Worm (Caenorhabditis elegans) whole organism, L2 larva: Measurements from ENCODE around the gene acr-25.

Source experiments
- C34F6.9 ChIP-seq: fragments of 150-350 bp; optimal IDR thresholded peaks from 2 replicates; lab custom pipeline; 2014; ENCODE audit warnings: missing biosample characterization, missing genetic modification characterization
- F13H6.1 ChIP-seq: sonication (generic microtip); optimal IDR thresholded peaks from 2 replicates; lab custom pipeline; 2016; ENCODE audit warnings: missing genetic modification characterization, missing compliant biosample characterization
- R02D3.7 ChIP-seq: fragments of 150-350 bp; optimal IDR thresholded peaks from 2 replicates; lab custom pipeline; 2014; ENCODE audit warnings: missing biosample characterization, missing genetic modification characterization
- ZK546.5 ChIP-seq: sonication (generic microtip); optimal IDR thresholded peaks from 2 replicates; lab custom pipeline; 2017; ENCODE audit warnings: missing biosample characterization, missing genetic modification characterization
- alr-1 ChIP-seq: fragments of 150-350 bp; optimal IDR thresholded peaks from 2 replicates; lab custom pipeline; 2014; ENCODE audit warnings: missing biosample characterization, missing genetic modification characterization
- aly-2 ChIP-seq: fragments of 150-350 bp; optimal IDR thresholded peaks from 2 replicates; lab custom pipeline; 2014; ENCODE audit warnings: missing biosample characterization, missing genetic modification characterization
- ceh-16 ChIP-seq: fragments of 150-350 bp; optimal IDR thresholded peaks from 2 replicates; lab custom pipeline; 2014; ENCODE audit warnings: missing biosample characterization, missing genetic modification characterization
- ceh-82 ChIP-seq: fragments of 150-350 bp; optimal IDR thresholded peaks from 2 replicates; lab custom pipeline; 2014; ENCODE audit warnings: missing biosample characterization, missing genetic modification characterization
- crh-2 ChIP-seq: sonication (generic microtip); optimal IDR thresholded peaks from 2 replicates; lab custom pipeline; 2017; ENCODE audit warnings: missing biosample characterization, missing genetic modification characterization
- dmd-4 ChIP-seq: sonication (generic microtip); optimal IDR thresholded peaks from 2 replicates; lab custom pipeline; 2017; ENCODE audit warnings: missing biosample characterization, missing genetic modification characterization
- egl-27 ChIP-seq: sonication (generic microtip); optimal IDR thresholded peaks from 3 replicates; lab custom pipeline; 2017; ENCODE audit warnings: missing biosample characterization, missing genetic modification reagents, missing genetic modification characterization
- elt-1 ChIP-seq: fragments of 150-350 bp; optimal IDR thresholded peaks from 2 replicates; lab custom pipeline; 2014; ENCODE audit warnings: missing biosample characterization, missing genetic modification characterization
- elt-3 ChIP-seq: sonication (generic microtip); optimal IDR thresholded peaks from 2 replicates; lab custom pipeline; 2017; ENCODE audit warnings: missing biosample characterization, missing genetic modification characterization
- fos-1 ChIP-seq: fragments of 150-350 bp; optimal IDR thresholded peaks from 2 replicates; lab custom pipeline; 2014; ENCODE audit warnings: missing biosample characterization, missing genetic modification characterization
- gmeb-1 ChIP-seq: fragments of 150-350 bp; optimal IDR thresholded peaks from 2 replicates; lab custom pipeline; 2014; ENCODE audit warnings: missing biosample characterization, missing genetic modification characterization
- lin-11 ChIP-seq: fragments of 150-350 bp; sonication (generic microtip); optimal IDR thresholded peaks from 2 replicates; lab custom pipeline; 2014; ENCODE audit warnings: missing biosample characterization, missing genetic modification characterization, inconsistent platforms, mixed read lengths
- lin-13 ChIP-seq: fragments of 150-350 bp; optimal IDR thresholded peaks from 2 replicates; lab custom pipeline; 2014; ENCODE audit warnings: missing biosample characterization, missing genetic modification reagents, missing genetic modification characterization
- lin-39 ChIP-seq: fragments of 150-350 bp; optimal IDR thresholded peaks from 2 replicates; lab custom pipeline; 2014; ENCODE audit warnings: missing biosample characterization, missing genetic modification reagents, missing genetic modification characterization
- lsy-2 ChIP-seq, 2 experiments: fragments of 150-350 bp in 1 of 2; sonication (generic microtip) in 1 of 2; optimal IDR thresholded peaks; 2 replicates each; lab custom pipeline; 2014 to 2017; ENCODE audit warnings: missing biosample characterization in 2 of 2, missing genetic modification characterization in 2 of 2
- mab-5 ChIP-seq: fragments of 150-350 bp; optimal IDR thresholded peaks from 2 replicates; lab custom pipeline; 2014; ENCODE audit warnings: missing biosample characterization, missing genetic modification characterization
- mbf-1 ChIP-seq: sonication (generic microtip); optimal IDR thresholded peaks from 2 replicates; lab custom pipeline; 2017; ENCODE audit warnings: missing biosample characterization, missing genetic modification characterization
- mdl-1 ChIP-seq, 2 experiments: fragments of 150-350 bp in 1 of 2; sonication (generic microtip) in 1 of 2; optimal IDR thresholded peaks; 2 replicates each; lab custom pipeline; 2017; ENCODE audit warnings: missing biosample characterization in 2 of 2, missing genetic modification characterization in 2 of 2
- nhr-10 ChIP-seq: sonication (generic microtip); optimal IDR thresholded peaks from 2 replicates; lab custom pipeline; 2017; ENCODE audit warnings: missing biosample characterization, missing genetic modification characterization
- nhr-11 ChIP-seq: fragments of 150-350 bp; optimal IDR thresholded peaks from 2 replicates; lab custom pipeline; 2014; ENCODE audit warnings: missing biosample characterization, missing genetic modification characterization
- nhr-12 ChIP-seq: fragments of 150-350 bp; optimal IDR thresholded peaks from 2 replicates; lab custom pipeline; 2014; ENCODE audit warnings: missing biosample characterization, missing genetic modification characterization
- nhr-129 ChIP-seq: fragments of 150-350 bp; optimal IDR thresholded peaks from 2 replicates; lab custom pipeline; 2014; ENCODE audit warnings: missing biosample characterization, missing genetic modification characterization
- nhr-21 ChIP-seq: fragments of 150-350 bp; optimal IDR thresholded peaks from 2 replicates; lab custom pipeline; 2014; ENCODE audit warnings: missing biosample characterization, missing genetic modification characterization
- nhr-23 ChIP-seq: fragments of 150-350 bp; optimal IDR thresholded peaks from 2 replicates; lab custom pipeline; 2014; ENCODE audit warnings: missing biosample characterization, missing genetic modification reagents, missing genetic modification characterization
- nhr-237 ChIP-seq: fragments of 150-350 bp; optimal IDR thresholded peaks from 2 replicates; lab custom pipeline; 2014; ENCODE audit warnings: missing biosample characterization, missing genetic modification characterization
- nhr-25 ChIP-seq: fragments of 150-350 bp; sonication (generic microtip); optimal IDR thresholded peaks from 3 replicates; lab custom pipeline; 2014; ENCODE audit warnings: missing biosample characterization, missing genetic modification characterization
- peb-1 ChIP-seq: fragments of 150-350 bp; optimal IDR thresholded peaks from 2 replicates; lab custom pipeline; 2014; ENCODE audit warnings: missing biosample characterization, missing genetic modification characterization
- sem-4 ChIP-seq: fragments of 150-350 bp; optimal IDR thresholded peaks from 2 replicates; lab custom pipeline; 2014; ENCODE audit warnings: missing biosample characterization, missing genetic modification reagents, missing genetic modification characterization
- skn-1 ChIP-seq: sonication (generic microtip); optimal IDR thresholded peaks from 2 replicates; lab custom pipeline; 2017; ENCODE audit warnings: missing biosample characterization, missing genetic modification characterization
- sma-3 ChIP-seq: sonication (generic microtip); optimal IDR thresholded peaks from 2 replicates; lab custom pipeline; 2016; ENCODE audit warnings: missing genetic modification reagents, missing genetic modification characterization, missing compliant biosample characterization
- sma-9 ChIP-seq, 2 experiments: fragments of 150-350 bp in 1 of 2; sonication (generic microtip) in 1 of 2; optimal IDR thresholded peaks; 2 replicates each; lab custom pipeline; 2014 to 2016; ENCODE audit warnings: missing genetic modification characterization in 2 of 2, mild to moderate bottlenecking in 1 of 2, missing biosample characterization in 1 of 2, missing compliant biosample characterization in 1 of 2, missing genetic modification reagents in 1 of 2, moderate library complexity in 1 of 2
- snpc-4 ChIP-seq: fragments of 150-350 bp; optimal IDR thresholded peaks from 2 replicates; lab custom pipeline; 2014; ENCODE audit warnings: missing biosample characterization, missing genetic modification characterization
- unc-39 ChIP-seq: fragments of 150-350 bp; optimal IDR thresholded peaks from 2 replicates; lab custom pipeline; 2014; ENCODE audit warnings: missing biosample characterization, missing genetic modification characterization
- unc-55 ChIP-seq: fragments of 150-350 bp; sonication (generic microtip); optimal IDR thresholded peaks from 3 replicates; lab custom pipeline; 2014; ENCODE audit warnings: missing biosample characterization, missing genetic modification reagents, missing genetic modification characterization
- zag-1 ChIP-seq: fragments of 150-350 bp; optimal IDR thresholded peaks from 2 replicates; lab custom pipeline; 2014; ENCODE audit warnings: missing biosample characterization, missing genetic modification characterization
- ztf-11 ChIP-seq: sonication (generic microtip); optimal IDR thresholded peaks from 2 replicates; lab custom pipeline; 2017; ENCODE audit warnings: missing biosample characterization, missing genetic modification characterization
- ztf-4 ChIP-seq: fragments of 150-350 bp; optimal IDR thresholded peaks from 2 replicates; lab custom pipeline; 2014; ENCODE audit warnings: missing biosample characterization, missing genetic modification characterization

The acr-25 gene

ce11 chrIV:6473140-6473539 lies 9.0 kb downstream of the acr-25 start, which contains the start of gene Y73B6BL.27:
Y73B6BL.27 (minus strand) TSS chrIV:6473240.
- no peak for TF ChIP-seq zag-1 (tag; lab: Kevin White, UChicago)
- no peak for TF ChIP-seq nhr-237 (tag; lab: Kevin White, UChicago)
- no peak for TF ChIP-seq gmeb-1 (tag; lab: Kevin White, UChicago)
- TF ChIP-seq aly-2 (tag; lab: Kevin White, UChicago), result no peak
- TF ChIP-seq alr-1 (tag; lab: Kevin White, UChicago), result no peak
- TF ChIP-seq lin-11 (tag; lab: Kevin White, UChicago), result no peak
- TF ChIP-seq peb-1 (tag; lab: Kevin White, UChicago), result no peak
- TF ChIP-seq egl-27 (tag; lab: Kevin White, UChicago), result no peak
- TF ChIP-seq mdl-1 (tag; optimal IDR thresholded peaks at IDR 0.05; lab: Kevin White, UChicago), result no peak
- no peak for TF ChIP-seq R02D3.7
- TF ChIP-seq dmd-4, result no peak
- no peak for TF ChIP-seq elt-3 (tag; lab: Kevin White, UChicago)
- no peak for TF ChIP-seq ztf-11 (tag; lab: Kevin White, UChicago)
- TF ChIP-seq crh-2 (tag; lab: Kevin White, UChicago), result no peak
- TF ChIP-seq ZK546.5 (tag; lab: Kevin White, UChicago), result no peak
- TF ChIP-seq mab-5, result no peak
- TF ChIP-seq nhr-129 (tag; lab: Kevin White, UChicago), result no peak
- no peak for TF ChIP-seq nhr-23 (tag; lab: Kevin White, UChicago)

ce11 chrIV:6474751-6475150 lies 10.6 kb downstream of the acr-25 start:
- TF ChIP-seq ceh-82 (no peak), sma-3 (GFP tag; lab: Kevin White, UChicago) (peak; percentile 16), sma-9 (GFP tag; optimal IDR thresholded peaks at IDR 0.05; lab: Kevin White, UChicago) (peak; percentile 55), sma-9 (tag; optimal IDR thresholded peaks at IDR 0.05; lab: Kevin White, UChicago) (no peak), aly-2 (tag; lab: Kevin White, UChicago) (no peak), mab-5 (peak; percentile 76), crh-2 (tag; lab: Kevin White, UChicago) (peak; percentile 54), unc-55 (GFP tag; lab: Kevin White, UChicago) (peak; percentile 89), mbf-1 (tag; lab: Kevin White, UChicago) (no peak), fos-1 (tag; lab: Kevin White, UChicago) (peak; percentile 56), egl-27 (tag; lab: Kevin White, UChicago) (peak; percentile 37), nhr-129 (tag; lab: Kevin White, UChicago) (peak; percentile 44), C34F6.9 (tag; lab: Kevin White, UChicago) (peak; percentile 83), nhr-21 (tag; lab: Kevin White, UChicago) (peak; percentile 30), F13H6.1 (tag; lab: Kevin White, UChicago) (peak; percentile 16), lsy-2 (tag; optimal IDR thresholded peaks at IDR 0.05; lab: Kevin White, UChicago) (peak in 1 of 2 experiments; percentile 71), zag-1 (tag; lab: Kevin White, UChicago) (peak; percentile 38), dmd-4 (no peak)

- TF ChIP-seq skn-1, result no peak
- no peak for TF ChIP-seq ceh-16 (tag; lab: Kevin White, UChicago)
- TF ChIP-seq ztf-11 (tag; lab: Kevin White, UChicago), result no peak
- TF ChIP-seq lin-13, result no peak
- TF ChIP-seq nhr-23 (tag; lab: Kevin White, UChicago), result no peak
- no peak for TF ChIP-seq unc-39 (tag; lab: Kevin White, UChicago)
- TF ChIP-seq ceh-82, result no peak
- no peak for TF ChIP-seq mbf-1 (tag; lab: Kevin White, UChicago)
- no peak for TF ChIP-seq C34F6.9 (tag; lab: Kevin White, UChicago)
- TF ChIP-seq gmeb-1 (tag; lab: Kevin White, UChicago), result no peak
- no peak for TF ChIP-seq lin-11 (tag; lab: Kevin White, UChicago)
- TF ChIP-seq alr-1 (tag; lab: Kevin White, UChicago), result no peak
- TF ChIP-seq aly-2 (tag; lab: Kevin White, UChicago), result no peak
- TF ChIP-seq crh-2 (tag; lab: Kevin White, UChicago), result no peak
- no peak for TF ChIP-seq nhr-12 (tag; lab: Kevin White, UChicago)
- TF ChIP-seq nhr-21 (tag; lab: Kevin White, UChicago), result no peak
- TF ChIP-seq ZK546.5 (tag; lab: Kevin White, UChicago), result no peak
- no peak for TF ChIP-seq peb-1 (tag; lab: Kevin White, UChicago)
- no peak for TF ChIP-seq sma-3 (GFP tag; lab: Kevin White, UChicago)
- TF ChIP-seq nhr-11 (tag; lab: Kevin White, UChicago), result no peak
Measured at ce11 chrIV:6480221-6480620, 16.1 kb downstream of the acr-25 start, which contains the start of gene tyr-6. tyr-6 (plus strand) TSS chrIV:6480521.

- TF ChIP-seq nhr-21 (tag; lab: Kevin White, UChicago) (no peak), C34F6.9 (tag; lab: Kevin White, UChicago) (no peak), mdl-1 (tag; optimal IDR thresholded peaks at IDR 0.05; lab: Kevin White, UChicago) (no peak), elt-1 (tag; lab: Kevin White, UChicago) (no peak), snpc-4 (tag; lab: Kevin White, UChicago) (no peak), aly-2 (tag; lab: Kevin White, UChicago) (no peak), ztf-4 (tag; lab: Kevin White, UChicago) (no peak), peb-1 (tag; lab: Kevin White, UChicago) (no peak), ceh-82 (no peak), unc-55 (GFP tag; lab: Kevin White, UChicago) (no peak), crh-2 (tag; lab: Kevin White, UChicago) (peak; percentile 25), sma-3 (GFP tag; lab: Kevin White, UChicago) (peak; percentile 32), nhr-129 (tag; lab: Kevin White, UChicago) (peak; percentile 42), lin-39 (tag; lab: Kevin White, UChicago) (no peak), nhr-237 (tag; lab: Kevin White, UChicago) (no peak), gmeb-1 (tag; lab: Kevin White, UChicago) (peak; percentile 34), egl-27 (tag; lab: Kevin White, UChicago) (no peak), nhr-12 (tag; lab: Kevin White, UChicago) (no peak), nhr-25 (tag; lab: Kevin White, UChicago) (no peak), lin-13 (no peak), ztf-11 (tag; lab: Kevin White, UChicago) (no peak), lsy-2 (tag; optimal IDR thresholded peaks at IDR 0.05; lab: Kevin White, UChicago) (no peak), lin-11 (tag; lab: Kevin White, UChicago) (no peak), ceh-16 (tag; lab: Kevin White, UChicago) (no peak), mab-5 (no peak), nhr-10 (tag; lab: Kevin White, UChicago) (no peak), sem-4 (tag; lab: Kevin White, UChicago) (no peak), fos-1 (tag; lab: Kevin White, UChicago) (peak; percentile 56)
Measured at ce11 chrIV:6480978-6481377, 16.9 kb downstream of the acr-25 start.
